Worm (Caenorhabditis elegans): ENCODE results near the gene ipla-2.
A peak's percentile ranks its signal among the peaks of the same experiment; 100 is the strongest.

ipla-2 gene

ce11 chrX:9883837-9884324, 46.0 kb upstream of the ipla-2 start, which contains the start of gene mrp-4:
TSS of gene mrp-4 (plus strand) at chrX:9884274.
- TF ChIP-seq Y56A3A.18 (GFP tag; IDR thresholded peaks at IDR 0.05) (no peak), lir-1 (GFP tag; conservative IDR thresholded peaks at IDR 0.05) (no peak), lsl-1 (GFP tag; optimal IDR thresholded peaks at IDR 0.05) (no peak), cebp-2 (GFP tag; IDR thresholded peaks at IDR 0.05) (no peak), T07F8.4 (tag; optimal IDR thresholded peaks at IDR 0.05) (no peak), F10E7.11 (tag; optimal IDR thresholded peaks at IDR 0.05) (no peak), C06A6.2 (GFP tag; conservative IDR thresholded peaks at IDR 0.05) (no peak), ceh-100 (GFP tag; IDR thresholded peaks at IDR 0.05) (no peak), nfya-1 (tag; optimal IDR thresholded peaks at IDR 0.05; ENCODE audit: borderline replicate concordance, insufficient read depth) (no peak), snpc-1.3 (tag; optimal IDR thresholded peaks at IDR 0.05; ENCODE audit: insufficient read depth) (no peak), nhr-179 (tag; optimal IDR thresholded peaks at IDR 0.05) (no peak), ztf-22 (GFP tag; optimal IDR thresholded peaks at IDR 0.05) (no peak), madf-3 (GFP tag; IDR thresholded peaks at IDR 0.05) (0 out of 2 replicates have a peak, but pooled peaks have one; percentile 53), ceh-91 (GFP tag; IDR thresholded peaks at IDR 0.05) (no peak), sptf-2 (GFP tag; optimal IDR thresholded peaks at IDR 0.05) (no peak), him-1 (tag; optimal IDR thresholded peaks at IDR 0.05) (no peak), K12H6.12 (tag; optimal IDR thresholded peaks at IDR 0.05) (no peak), F22D6.2 (tag; optimal IDR thresholded peaks at IDR 0.05) (no peak), aptf-2 (GFP tag; conservative IDR thresholded peaks at IDR 0.05) (peak; percentile 100), fkh-3 (tag; optimal IDR thresholded peaks at IDR 0.05) (no peak), Y95B8A.8 (GFP tag; IDR thresholded peaks at IDR 0.05) (0 out of 2 replicates have a peak, but pooled peaks have one; percentile 10), F55B11.4 (tag; optimal IDR thresholded peaks at IDR 0.05; ENCODE audit: borderline replicate concordance, insufficient read depth) (no peak), mcd-1 (GFP tag; IDR thresholded peaks at IDR 0.05) (no peak), ceh-27 (GFP tag; optimal IDR thresholded peaks at IDR 0.05) (no peak), ztf-25 (GFP tag; IDR thresholded peaks at IDR 0.05) (no peak), xnd-1 (tag; optimal IDR thresholded peaks at IDR 0.05) (peak; percentile 19), hmg-1.2 (GFP tag; IDR thresholded peaks at IDR 0.05) (peak; percentile 82), nhr-80 (tag; optimal IDR thresholded peaks at IDR 0.05) (no peak), F49E8.2 (tag; optimal IDR thresholded peaks at IDR 0.05; ENCODE audit: insufficient read depth) (no peak), F57C9.4 (tag; optimal IDR thresholded peaks at IDR 0.05) (no peak), chd-7 (tag; optimal IDR thresholded peaks at IDR 0.05) (no peak), madf-8 (GFP tag; conservative IDR thresholded peaks at IDR 0.05) (peak; percentile 41), attf-5 (GFP tag; optimal IDR thresholded peaks at IDR 0.05) (no peak), hmg-20 (GFP tag; IDR thresholded peaks at IDR 0.05) (no peak), ceh-79 (tag; optimal IDR thresholded peaks at IDR 0.05) (no peak), ztf-28 (GFP tag; IDR thresholded peaks at IDR 0.05) (no peak), let-526 (GFP tag; IDR thresholded peaks at IDR 0.05) (no peak), ztf-6 (GFP tag; IDR thresholded peaks at IDR 0.05) (no peak), let-607 (tag; optimal IDR thresholded peaks at IDR 0.05) (no peak), egl-44 (GFP tag; IDR thresholded peaks at IDR 0.05) (no peak), aptf-3 (GFP tag; IDR thresholded peaks at IDR 0.05) (peak; percentile 99), C17E4.6 (GFP tag; IDR thresholded peaks at IDR 0.05) (no peak), pha-4 (tag; optimal IDR thresholded peaks at IDR 0.05) (no peak), nhr-27 (tag; optimal IDR thresholded peaks at IDR 0.05) (no peak), athp-1 (tag; optimal IDR thresholded peaks at IDR 0.05) (no peak), Y79H2A.3 (GFP tag; conservative IDR thresholded peaks at IDR 0.05) (no peak), mes-4 (tag; optimal IDR thresholded peaks at IDR 0.05) (no peak), die-1 (tag; optimal IDR thresholded peaks at IDR 0.05) (no peak), tbp1 (GFP tag; optimal IDR thresholded peaks at IDR 0.05) (no peak)

All from whole organism, young adult.